Worm (Caenorhabditis elegans) whole organism, L2 larva: ENCODE data around the gene gcc-1.
A peak's percentile ranks its signal among the peaks of the same experiment; 100 is the strongest.

Experiments used
- C34F6.9 ChIP-seq: fragments of 150-350 bp; optimal IDR thresholded peaks from 2 replicates; lab custom pipeline; 2014; ENCODE audit warnings: missing biosample characterization, missing genetic modification characterization
- F13H6.1 ChIP-seq: sonication (generic microtip); optimal IDR thresholded peaks from 2 replicates; lab custom pipeline; 2016; ENCODE audit warnings: missing genetic modification characterization, missing compliant biosample characterization
- R02D3.7 ChIP-seq: fragments of 150-350 bp; optimal IDR thresholded peaks from 2 replicates; lab custom pipeline; 2014; ENCODE audit warnings: missing biosample characterization, missing genetic modification characterization
- Y55F3AM.14 ChIP-seq: fragments of 200-800 bp; sonication (Bioruptor generic); optimal IDR thresholded peaks from 2 replicates; lab custom pipeline; 2018; ENCODE audit warnings: mild to moderate bottlenecking, missing genetic modification characterization, missing compliant biosample characterization
- aly-2 ChIP-seq: fragments of 150-350 bp; optimal IDR thresholded peaks from 2 replicates; lab custom pipeline; 2014; ENCODE audit warnings: missing biosample characterization, missing genetic modification characterization
- ama-1 ChIP-seq: fragments of 150-350 bp; optimal IDR thresholded peaks from 2 replicates; lab custom pipeline; 2018; ENCODE audit warnings: inconsistent platforms
- blmp-1 ChIP-seq: sonication (generic microtip); optimal IDR thresholded peaks from 2 replicates; lab custom pipeline; 2017; ENCODE audit warnings: missing genetic modification characterization, mild to moderate bottlenecking, missing compliant biosample characterization, antibody characterized with exemption, moderate library complexity; ENCODE audit not compliant: insufficient read depth
- ceh-16 ChIP-seq: fragments of 150-350 bp; optimal IDR thresholded peaks from 2 replicates; lab custom pipeline; 2014; ENCODE audit warnings: missing biosample characterization, missing genetic modification characterization
- dmd-4 ChIP-seq: sonication (generic microtip); optimal IDR thresholded peaks from 2 replicates; lab custom pipeline; 2017; ENCODE audit warnings: missing biosample characterization, missing genetic modification characterization
- elt-1 ChIP-seq: fragments of 150-350 bp; optimal IDR thresholded peaks from 2 replicates; lab custom pipeline; 2014; ENCODE audit warnings: missing biosample characterization, missing genetic modification characterization
- elt-3 ChIP-seq: sonication (generic microtip); optimal IDR thresholded peaks from 2 replicates; lab custom pipeline; 2017; ENCODE audit warnings: missing biosample characterization, missing genetic modification characterization
- gmeb-1 ChIP-seq: fragments of 150-350 bp; optimal IDR thresholded peaks from 2 replicates; lab custom pipeline; 2014; ENCODE audit warnings: missing biosample characterization, missing genetic modification characterization
- lin-11 ChIP-seq: fragments of 150-350 bp; sonication (generic microtip); optimal IDR thresholded peaks from 2 replicates; lab custom pipeline; 2014; ENCODE audit warnings: missing biosample characterization, missing genetic modification characterization, inconsistent platforms, mixed read lengths
- lin-39 ChIP-seq: fragments of 150-350 bp; optimal IDR thresholded peaks from 2 replicates; lab custom pipeline; 2014; ENCODE audit warnings: missing biosample characterization, missing genetic modification reagents, missing genetic modification characterization
- lsy-2 ChIP-seq, 2 experiments: fragments of 150-350 bp in 1 of 2; sonication (generic microtip) in 1 of 2; optimal IDR thresholded peaks; 2 replicates each; lab custom pipeline; 2014 to 2017; ENCODE audit warnings: missing biosample characterization in 2 of 2, missing genetic modification characterization in 2 of 2
- mbf-1 ChIP-seq: sonication (generic microtip); optimal IDR thresholded peaks from 2 replicates; lab custom pipeline; 2017; ENCODE audit warnings: missing biosample characterization, missing genetic modification characterization
- mdl-1 ChIP-seq, 2 experiments: fragments of 150-350 bp in 1 of 2; sonication (generic microtip) in 1 of 2; optimal IDR thresholded peaks; 2 replicates each; lab custom pipeline; 2017; ENCODE audit warnings: missing biosample characterization in 2 of 2, missing genetic modification characterization in 2 of 2
- nhr-11 ChIP-seq: fragments of 150-350 bp; optimal IDR thresholded peaks from 2 replicates; lab custom pipeline; 2014; ENCODE audit warnings: missing biosample characterization, missing genetic modification characterization
- nhr-12 ChIP-seq: fragments of 150-350 bp; optimal IDR thresholded peaks from 2 replicates; lab custom pipeline; 2014; ENCODE audit warnings: missing biosample characterization, missing genetic modification characterization
- nhr-129 ChIP-seq: fragments of 150-350 bp; optimal IDR thresholded peaks from 2 replicates; lab custom pipeline; 2014; ENCODE audit warnings: missing biosample characterization, missing genetic modification characterization
- nhr-21 ChIP-seq: fragments of 150-350 bp; optimal IDR thresholded peaks from 2 replicates; lab custom pipeline; 2014; ENCODE audit warnings: missing biosample characterization, missing genetic modification characterization
- nhr-23 ChIP-seq: fragments of 150-350 bp; optimal IDR thresholded peaks from 2 replicates; lab custom pipeline; 2014; ENCODE audit warnings: missing biosample characterization, missing genetic modification reagents, missing genetic modification characterization
- nhr-237 ChIP-seq: fragments of 150-350 bp; optimal IDR thresholded peaks from 2 replicates; lab custom pipeline; 2014; ENCODE audit warnings: missing biosample characterization, missing genetic modification characterization
- nhr-6 ChIP-seq: fragments of 150-350 bp; optimal IDR thresholded peaks from 2 replicates; lab custom pipeline; 2014; ENCODE audit warnings: missing biosample characterization, missing genetic modification characterization
- nhr-77 ChIP-seq: fragments of 150-350 bp; optimal IDR thresholded peaks from 2 replicates; lab custom pipeline; 2014; ENCODE audit warnings: missing biosample characterization, missing genetic modification characterization
- peb-1 ChIP-seq: fragments of 150-350 bp; optimal IDR thresholded peaks from 2 replicates; lab custom pipeline; 2014; ENCODE audit warnings: missing biosample characterization, missing genetic modification characterization
- sem-4 ChIP-seq: fragments of 150-350 bp; optimal IDR thresholded peaks from 2 replicates; lab custom pipeline; 2014; ENCODE audit warnings: missing biosample characterization, missing genetic modification reagents, missing genetic modification characterization
- skn-1 ChIP-seq: sonication (generic microtip); optimal IDR thresholded peaks from 2 replicates; lab custom pipeline; 2017; ENCODE audit warnings: missing biosample characterization, missing genetic modification characterization
- sma-3 ChIP-seq: sonication (generic microtip); optimal IDR thresholded peaks from 2 replicates; lab custom pipeline; 2016; ENCODE audit warnings: missing genetic modification reagents, missing genetic modification characterization, missing compliant biosample characterization
- sma-9 ChIP-seq, 2 experiments: fragments of 150-350 bp in 1 of 2; sonication (generic microtip) in 1 of 2; optimal IDR thresholded peaks; 2 replicates each; lab custom pipeline; 2014 to 2016; ENCODE audit warnings: missing genetic modification characterization in 2 of 2, mild to moderate bottlenecking in 1 of 2, missing biosample characterization in 1 of 2, missing compliant biosample characterization in 1 of 2, missing genetic modification reagents in 1 of 2, moderate library complexity in 1 of 2
- unc-55 ChIP-seq: fragments of 150-350 bp; sonication (generic microtip); optimal IDR thresholded peaks from 3 replicates; lab custom pipeline; 2014; ENCODE audit warnings: missing biosample characterization, missing genetic modification reagents, missing genetic modification characterization
- unc-62 ChIP-seq: fragments of 150-350 bp; optimal IDR thresholded peaks from 2 replicates; lab custom pipeline; 2014; ENCODE audit warnings: missing biosample characterization, missing genetic modification reagents, missing genetic modification characterization
- zag-1 ChIP-seq: fragments of 150-350 bp; optimal IDR thresholded peaks from 2 replicates; lab custom pipeline; 2014; ENCODE audit warnings: missing biosample characterization, missing genetic modification characterization
- ztf-1 ChIP-seq: fragments of 200-800 bp; sonication (Bioruptor generic); conservative IDR thresholded peaks from 2 replicates; pipeline ENCODE4 v1.3.6; 2022; ENCODE audit warnings: missing genetic modification characterization, missing compliant biosample characterization
- ztf-11 ChIP-seq: sonication (generic microtip); optimal IDR thresholded peaks from 2 replicates; lab custom pipeline; 2017; ENCODE audit warnings: missing biosample characterization, missing genetic modification characterization
- ztf-4 ChIP-seq: fragments of 150-350 bp; optimal IDR thresholded peaks from 2 replicates; lab custom pipeline; 2014; ENCODE audit warnings: missing biosample characterization, missing genetic modification characterization

Gene gcc-1

ce11 chrX:3191353-3192065, 31.8 kb downstream of the gcc-1 start:
- TF ChIP-seq lsy-2 (tag; optimal IDR thresholded peaks at IDR 0.05; lab: Kevin White, UChicago): no peak
- peak; percentile 30 for TF ChIP-seq sem-4 (tag; lab: Kevin White, UChicago)

ce11 chrX:3197319-3197718, 37.6 kb downstream of the gcc-1 start:
- no peak for TF ChIP-seq peb-1 (tag; lab: Kevin White, UChicago)
- TF ChIP-seq ztf-4 (tag; lab: Kevin White, UChicago): no peak
- TF ChIP-seq mbf-1 (tag; lab: Kevin White, UChicago): no peak
- TF ChIP-seq dmd-4: no peak
- no peak for TF ChIP-seq Y55F3AM.14 (GFP tag; lab: Kevin White, UChicago)
- TF ChIP-seq elt-1 (tag; lab: Kevin White, UChicago): no peak
- no peak for TF ChIP-seq zag-1
- no peak for TF ChIP-seq nhr-21 (tag; lab: Kevin White, UChicago)
- no peak for TF ChIP-seq F13H6.1 (tag; lab: Kevin White, UChicago)
- no peak for TF ChIP-seq gmeb-1 (tag; lab: Kevin White, UChicago)
- no peak for TF ChIP-seq nhr-237 (tag; lab: Kevin White, UChicago)
- TF ChIP-seq sem-4 (tag; lab: Kevin White, UChicago): no peak
- TF ChIP-seq nhr-129 (tag; lab: Kevin White, UChicago): no peak
- no peak for TF ChIP-seq sma-3 (GFP tag; lab: Kevin White, UChicago)
- no peak for TF ChIP-seq C34F6.9 (tag; lab: Kevin White, UChicago)
- no peak for TF ChIP-seq nhr-77 (tag; lab: Kevin White, UChicago)
- no peak for TF ChIP-seq ztf-1 (GFP tag; lab: Robert Waterston, UW)
- no peak for TF ChIP-seq nhr-12
- no peak for TF ChIP-seq blmp-1 (tag; lab: Kevin White, UChicago)
- TF ChIP-seq lin-11: no peak

- TF ChIP-seq R02D3.7 (tag; lab: Kevin White, UChicago): no peak
- TF ChIP-seq zag-1: no peak
- TF ChIP-seq unc-62 (GFP tag; lab: Kevin White, UChicago): no peak
- no peak for TF ChIP-seq Y55F3AM.14 (GFP tag; lab: Kevin White, UChicago)
- no peak for TF ChIP-seq gmeb-1 (tag; lab: Kevin White, UChicago)
- no peak for TF ChIP-seq unc-55 (GFP tag; lab: Kevin White, UChicago)
- TF ChIP-seq sma-9 (GFP tag; optimal IDR thresholded peaks at IDR 0.05; lab: Kevin White, UChicago): no peak
- TF ChIP-seq sma-9 (tag; optimal IDR thresholded peaks at IDR 0.05; lab: Kevin White, UChicago): no peak
- TF ChIP-seq ceh-16 (tag; lab: Kevin White, UChicago): no peak
- TF ChIP-seq nhr-11 (tag; lab: Kevin White, UChicago): no peak
- TF ChIP-seq sma-3 (GFP tag; lab: Kevin White, UChicago): no peak
- TF ChIP-seq aly-2 (tag; lab: Kevin White, UChicago): no peak
- TF ChIP-seq nhr-6 (tag; lab: Kevin White, UChicago): no peak
- no peak for TF ChIP-seq elt-3
- TF ChIP-seq nhr-21 (tag; lab: Kevin White, UChicago): no peak
- TF ChIP-seq C34F6.9 (tag; lab: Kevin White, UChicago): no peak
- TF ChIP-seq elt-1 (tag; lab: Kevin White, UChicago): no peak
- TF ChIP-seq lin-39 (tag; lab: Kevin White, UChicago): no peak
- no peak for TF ChIP-seq ztf-1 (GFP tag; lab: Robert Waterston, UW)
Observed at ce11 chrX:3199249-3199648, 39.5 kb downstream of the gcc-1 start, which contains the start of gene fax-1. Gene fax-1, minus strand, starts transcription at chrX:3199349.

- no peak for TF ChIP-seq gmeb-1 (tag; lab: Kevin White, UChicago)
- no peak for TF ChIP-seq nhr-23 (tag; lab: Kevin White, UChicago)
- TF ChIP-seq sem-4 (tag; lab: Kevin White, UChicago): no peak
- no peak for TF ChIP-seq Y55F3AM.14 (GFP tag; lab: Kevin White, UChicago)
- no peak for TF ChIP-seq nhr-12
- no peak for TF ChIP-seq ama-1 (lab: Kevin White, UChicago)
- no peak for TF ChIP-seq R02D3.7 (tag; lab: Kevin White, UChicago)
- TF ChIP-seq skn-1 (tag; lab: Kevin White, UChicago): no peak
- no peak for TF ChIP-seq mdl-1 (tag; optimal IDR thresholded peaks at IDR 0.05; lab: Kevin White, UChicago)
- TF ChIP-seq elt-1 (tag; lab: Kevin White, UChicago): no peak
- no peak for TF ChIP-seq ztf-11 (tag; lab: Kevin White, UChicago)
Observed at ce11 chrX:3202350-3202749, 42.6 kb downstream of the gcc-1 start.
